Fruit fly (Drosophila melanogaster): ENCODE measurements around the gene CG32191.
A peak's percentile ranks its signal among the peaks of the same experiment; 100 is the strongest.

Gene CG32191

dm6 chr3L:17791467-17791494, 17.7 kb downstream of the CG32191 start, which contains the start of gene CG42815:
CG42815 (minus strand) TSS chr3L:17791486.
- TF ChIP-seq CG12104 (GFP tag; optimal IDR thresholded peaks at IDR 0.05) = no peak
- TF ChIP-seq CG34224 (GFP tag; IDR thresholded peaks at IDR 0.05; ENCODE audit: partially characterized antibody) = no peak
- TF ChIP-seq gro (GFP tag; optimal IDR thresholded peaks at IDR 0.05) = no peak
- no peak for TF ChIP-seq HLH3B (GFP tag; IDR thresholded peaks at IDR 0.05)
- no peak for TF ChIP-seq kah (GFP tag; optimal IDR thresholded peaks at IDR 0.05)
- TF ChIP-seq mld (GFP tag; IDR thresholded peaks at IDR 0.05; ENCODE audit: partially characterized antibody) = no peak
- TF ChIP-seq pita (GFP tag; optimal IDR thresholded peaks at IDR 0.05) = no peak
- no peak for TF ChIP-seq CG4360 (GFP tag; IDR thresholded peaks at IDR 0.05)
- TF ChIP-seq CG3726 (GFP tag; IDR thresholded peaks at IDR 0.05) = no peak
- TF ChIP-seq Rfx (GFP tag; IDR thresholded peaks at IDR 0.05) = no peak
- TF ChIP-seq ewg (GFP tag; optimal IDR thresholded peaks at IDR 0.05) = no peak
- TF ChIP-seq stwl (tag; optimal IDR thresholded peaks at IDR 0.05) = no peak

dm6 chr3L:17791067-17791466, 17.9 kb downstream of the CG32191 start:
- no peak for TF ChIP-seq gcm2 (GFP tag; optimal IDR thresholded peaks at IDR 0.05)
- TF ChIP-seq kah (GFP tag; optimal IDR thresholded peaks at IDR 0.05) = peak; percentile 33
- TF ChIP-seq CG2199 (GFP tag; IDR thresholded peaks at IDR 0.05) = peak; percentile 81; the same call in 2 of the 3 replicates
- no peak for TF ChIP-seq Mad (GFP tag; optimal IDR thresholded peaks at IDR 0.05)
- 0 out of 2 replicates have a peak, but pooled peaks have one; percentile 9 for TF ChIP-seq CG4360 (GFP tag; IDR thresholded peaks at IDR 0.05)
- no peak for TF ChIP-seq CG8944 (GFP tag; optimal IDR thresholded peaks at IDR 0.05)
- TF ChIP-seq tin (GFP tag; optimal IDR thresholded peaks at IDR 0.05) = no peak
- TF ChIP-seq zfh1 (GFP tag; IDR thresholded peaks at IDR 0.05) = no peak
- TF ChIP-seq CG11247 (GFP tag; IDR thresholded peaks at IDR 0.05) = no peak
- no peak for TF ChIP-seq sisA (GFP tag; IDR thresholded peaks at IDR 0.05)
- TF ChIP-seq hth (optimal IDR thresholded peaks at IDR 0.05) = no peak
- TF ChIP-seq Spps (tag; optimal IDR thresholded peaks at IDR 0.05) = no peak
- no peak for TF ChIP-seq ken (GFP tag; IDR thresholded peaks at IDR 0.05)
- TF ChIP-seq ttk (GFP tag; IDR thresholded peaks at IDR 0.05) = no peak
- no peak for TF ChIP-seq CkIIα-i1 (GFP tag; IDR thresholded peaks at IDR 0.05)
- TF ChIP-seq CG17912 (GFP tag; optimal IDR thresholded peaks at IDR 0.05) = no peak
- TF ChIP-seq CG31388 (GFP tag; optimal IDR thresholded peaks at IDR 0.05) = no peak
- no peak for TF ChIP-seq CG1602 (GFP tag; optimal IDR thresholded peaks at IDR 0.05)
- no peak for TF ChIP-seq repo (GFP tag; optimal IDR thresholded peaks at IDR 0.05)
- peak; percentile 55 for TF ChIP-seq stwl (tag; optimal IDR thresholded peaks at IDR 0.05)
- TF ChIP-seq bbx (GFP tag; IDR thresholded peaks at IDR 0.05; ENCODE audit: partially characterized antibody) = no peak
- TF ChIP-seq CG11456 (GFP tag; IDR thresholded peaks at IDR 0.05) = no peak
- TF ChIP-seq bab2 (GFP tag; optimal IDR thresholded peaks at IDR 0.05) = no peak
- no peak for TF ChIP-seq tgo (GFP tag; IDR thresholded peaks at IDR 0.05)
- TF ChIP-seq CG34422 (GFP tag; IDR thresholded peaks at IDR 0.05) = no peak
- TF ChIP-seq zen2 (GFP tag; IDR thresholded peaks at IDR 0.05; ENCODE audit: partially characterized antibody) = 0 out of 3 replicates have a peak, but pooled peaks have one; percentile 20
- TF ChIP-seq gfzf (GFP tag; optimal IDR thresholded peaks at IDR 0.05) = no peak
- TF ChIP-seq CG6272 (GFP tag; IDR thresholded peaks at IDR 0.05) = no peak
- TF ChIP-seq Nf-YB (GFP tag; optimal IDR thresholded peaks at IDR 0.05) = no peak
- no peak for TF ChIP-seq CG8924 (tag; optimal IDR thresholded peaks at IDR 0.05)
- TF ChIP-seq Deaf1 (tag; optimal IDR thresholded peaks at IDR 0.05) = no peak
- peak; percentile 71 for TF ChIP-seq ewg (GFP tag; optimal IDR thresholded peaks at IDR 0.05)
- no peak for TF ChIP-seq wdn (GFP tag; IDR thresholded peaks at IDR 0.05)
- TF ChIP-seq CG18619 (GFP tag; optimal IDR thresholded peaks at IDR 0.05) = no peak
- TF ChIP-seq sens-2 (GFP tag; IDR thresholded peaks at IDR 0.05) = no peak
- TF ChIP-seq CG15514 (GFP tag; optimal IDR thresholded peaks at IDR 0.05) = peak; percentile 97
- no peak for TF ChIP-seq kay (GFP tag; optimal IDR thresholded peaks at IDR 0.05)
- TF ChIP-seq Adf1 (GFP tag; IDR thresholded peaks at IDR 0.05) = no peak
- no peak for TF ChIP-seq HLH3B (GFP tag; IDR thresholded peaks at IDR 0.05)
- peak; percentile 83 for TF ChIP-seq scrt (GFP tag; optimal IDR thresholded peaks at IDR 0.05)
- no peak for TF ChIP-seq E2f1 (GFP tag; IDR thresholded peaks at IDR 0.05)
- no peak for TF ChIP-seq cad (GFP tag; optimal IDR thresholded peaks at IDR 0.05)
- TF ChIP-seq lola (GFP tag; optimal IDR thresholded peaks at IDR 0.05) = no peak
- TF ChIP-seq Oaz (GFP tag; IDR thresholded peaks at IDR 0.05) = no peak
- no peak for TF ChIP-seq Abd-B (GFP tag; optimal IDR thresholded peaks at IDR 0.05)

Data from whole organism, embryonic.